Worm (Caenorhabditis elegans): Measurements from ENCODE around the gene srx-54.

The srx-54 gene

DNA sequence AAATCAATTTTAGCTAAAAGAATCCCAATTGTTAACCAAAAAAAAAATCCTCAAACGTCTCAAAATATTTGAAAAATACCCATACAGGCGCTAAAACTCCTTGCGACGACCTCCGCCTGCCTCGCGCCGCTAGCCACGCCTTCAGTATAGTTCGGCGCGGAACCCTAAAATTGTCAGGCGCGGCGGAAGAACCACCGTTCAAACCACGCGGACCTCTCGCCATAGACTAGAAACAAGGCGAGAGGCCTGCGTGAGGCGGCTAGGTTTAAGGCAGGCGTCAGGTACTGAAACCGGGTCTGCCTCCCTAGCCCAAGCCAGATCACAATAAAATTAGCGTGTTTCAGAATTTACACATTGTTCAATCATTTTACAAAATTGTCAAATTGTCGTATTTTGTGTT lies 17.4 kb downstream of the srx-54 start:
- TF ChIP-seq nhr-11 (tag; optimal IDR thresholded peaks at IDR 0.05) (no peak), nhr-43 (tag; optimal IDR thresholded peaks at IDR 0.05; ENCODE audit: poor library complexity, severe bottlenecking) (no peak), ceh-28 (tag; optimal IDR thresholded peaks at IDR 0.05) (no peak), nhr-76 (tag; optimal IDR thresholded peaks at IDR 0.05) (no peak), mdl-1 (tag; optimal IDR thresholded peaks at IDR 0.05) (no peak), fkh-10 (GFP tag; optimal IDR thresholded peaks at IDR 0.05) (no peak), sea-2 (GFP tag; optimal IDR thresholded peaks at IDR 0.05) (no peak), mml-1 (tag; optimal IDR thresholded peaks at IDR 0.05) (no peak), unc-62 (GFP tag; optimal IDR thresholded peaks at IDR 0.05) (no peak), eor-1 (tag; optimal IDR thresholded peaks at IDR 0.05) (no peak), fkh-2 (tag; optimal IDR thresholded peaks at IDR 0.05) (no peak), egl-5 (tag; optimal IDR thresholded peaks at IDR 0.05) (no peak), unc-39 (tag; optimal IDR thresholded peaks at IDR 0.05) (no peak), elt-3 (tag; optimal IDR thresholded peaks at IDR 0.05) (no peak), elt-1 (tag; optimal IDR thresholded peaks at IDR 0.05) (no peak), nfya-1 (tag; optimal IDR thresholded peaks at IDR 0.05; ENCODE audit: insufficient read depth) (no peak), ztf-11 (tag; optimal IDR thresholded peaks at IDR 0.05) (no peak), daf-12 (tag; optimal IDR thresholded peaks at IDR 0.05) (no peak), ceh-82 (tag; optimal IDR thresholded peaks at IDR 0.05) (no peak)

DNA sequence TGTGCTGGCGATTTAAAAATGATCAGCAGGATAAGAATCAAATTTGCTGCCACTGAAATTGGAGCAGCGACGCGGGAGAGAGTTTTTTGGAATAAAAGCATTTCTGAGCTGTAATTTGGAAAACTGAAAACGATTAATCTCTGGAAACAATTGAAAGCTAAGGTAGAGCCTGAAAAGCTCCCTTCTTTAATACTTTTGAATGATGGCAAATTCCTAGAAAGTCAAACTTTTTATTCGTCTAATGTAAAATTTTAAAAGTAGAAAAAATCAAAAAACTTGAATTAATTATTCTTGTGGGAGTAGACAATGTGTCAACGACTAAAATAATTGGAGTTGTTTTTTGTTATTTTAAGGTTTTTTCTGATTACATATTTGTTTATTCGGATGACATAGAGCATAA lies 25.2 kb downstream of the srx-54 start, which contains the start of gene str-217:
Gene str-217, minus strand, starts transcription at position 101 of the 400 bp plus-strand sequence.
- TF ChIP-seq nhr-67 (tag; optimal IDR thresholded peaks at IDR 0.05) (no peak), ama-1 (optimal IDR thresholded peaks at IDR 0.05) (no peak), ztf-11 (tag; optimal IDR thresholded peaks at IDR 0.05) (no peak), lsy-12 (tag; optimal IDR thresholded peaks at IDR 0.05) (no peak), nhr-77 (tag; optimal IDR thresholded peaks at IDR 0.05) (no peak), nhr-237 (tag; optimal IDR thresholded peaks at IDR 0.05) (no peak), skn-1 (tag; optimal IDR thresholded peaks at IDR 0.05) (no peak), daf-12 (tag; optimal IDR thresholded peaks at IDR 0.05) (no peak), mml-1 (tag; optimal IDR thresholded peaks at IDR 0.05) (no peak), jun-1 (tag; optimal IDR thresholded peaks at IDR 0.05) (no peak), nhr-25 (tag; optimal IDR thresholded peaks at IDR 0.05) (no peak), nhr-12 (tag; optimal IDR thresholded peaks at IDR 0.05) (no peak), egl-27 (tag; optimal IDR thresholded peaks at IDR 0.05) (no peak), mdl-1 (tag; optimal IDR thresholded peaks at IDR 0.05) (no peak)

DNA sequence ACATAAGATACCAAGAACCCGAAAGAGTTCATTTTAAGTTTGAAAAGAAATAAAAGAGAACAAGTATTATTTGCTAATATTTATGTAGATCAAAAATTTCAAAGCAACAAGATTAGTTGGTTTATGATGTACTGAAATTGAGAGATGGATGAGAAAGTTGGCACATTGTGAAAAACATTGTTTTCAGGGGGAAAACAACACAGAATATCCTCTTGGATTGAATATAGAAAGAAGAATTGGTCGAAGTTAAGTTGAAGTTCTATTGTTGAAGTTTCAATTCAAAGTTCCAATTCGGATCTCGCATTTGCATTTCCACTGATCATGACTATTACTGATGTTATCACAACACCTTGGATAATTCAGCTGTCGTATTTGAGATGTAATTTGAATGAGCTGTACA lies 25.6 kb downstream of the srx-54 start:
- no peak for TF ChIP-seq lin-39 (tag; optimal IDR thresholded peaks at IDR 0.05)

DNA sequence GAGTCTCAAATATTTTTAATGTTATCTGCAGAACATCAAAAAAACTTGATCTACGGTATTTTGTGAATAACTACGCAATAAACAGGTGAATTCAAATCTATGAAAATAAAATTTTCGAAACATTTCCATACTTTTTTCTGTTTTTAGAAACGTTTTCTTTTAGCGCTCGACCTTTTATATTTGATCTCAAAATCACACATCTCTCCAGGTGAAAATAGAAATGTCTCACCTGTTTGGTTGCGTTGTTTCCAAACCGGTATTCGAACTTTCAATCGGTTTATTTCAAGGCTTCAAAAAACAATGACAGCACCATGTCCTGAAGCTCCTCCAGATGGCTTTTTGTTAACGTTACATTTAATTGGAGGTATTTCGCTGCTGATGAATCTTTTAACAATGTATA lies 26.1 kb downstream of the srx-54 start, which contains the start of gene sri-9:
Gene sri-9, plus strand, starts transcription at position 301 of the 400 bp plus-strand sequence.
- no peak for TF ChIP-seq pqm-1 (tag; optimal IDR thresholded peaks at IDR 0.05)
- no peak for TF ChIP-seq ztf-11 (tag; optimal IDR thresholded peaks at IDR 0.05)
- no peak for TF ChIP-seq daf-12 (tag; optimal IDR thresholded peaks at IDR 0.05)
- TF ChIP-seq zag-1 (tag; optimal IDR thresholded peaks at IDR 0.05): no peak
- TF ChIP-seq unc-62 (GFP tag; optimal IDR thresholded peaks at IDR 0.05): no peak
- no peak for TF ChIP-seq ztf-4 (tag; optimal IDR thresholded peaks at IDR 0.05)
- no peak for TF ChIP-seq sea-2 (GFP tag; optimal IDR thresholded peaks at IDR 0.05)
- no peak for TF ChIP-seq ZK546.5 (tag; optimal IDR thresholded peaks at IDR 0.05)
- TF ChIP-seq lsy-12 (tag; optimal IDR thresholded peaks at IDR 0.05): no peak
- no peak for TF ChIP-seq elt-2 (tag; optimal IDR thresholded peaks at IDR 0.05)
- no peak for TF ChIP-seq mdl-1 (tag; optimal IDR thresholded peaks at IDR 0.05)
- TF ChIP-seq egl-27 (tag; optimal IDR thresholded peaks at IDR 0.05): no peak
- no peak for TF ChIP-seq nhr-67 (tag; optimal IDR thresholded peaks at IDR 0.05)
- TF ChIP-seq nhr-237 (tag; optimal IDR thresholded peaks at IDR 0.05): no peak

DNA sequence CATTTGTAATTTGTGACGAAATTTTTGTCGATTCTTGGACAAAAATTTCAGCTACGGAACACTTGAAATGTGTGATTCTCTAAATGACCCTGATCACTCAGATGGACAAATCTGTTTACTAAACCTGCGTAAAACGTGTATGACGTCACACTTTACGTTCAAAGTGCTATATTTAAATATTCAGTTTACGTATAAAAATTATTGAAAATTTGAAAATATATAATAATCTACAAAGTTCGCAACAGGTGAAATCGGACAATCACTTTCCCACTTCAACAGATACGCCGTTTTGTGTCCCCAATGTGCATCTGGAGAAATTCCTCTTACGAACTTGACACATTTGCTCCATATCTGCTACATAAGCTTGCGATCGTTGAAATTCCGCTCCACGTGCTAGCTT lies 30.2 kb downstream of the srx-54 start, which contains the start of gene srh-131:
Gene srh-131, plus strand, starts transcription at position 301 of the 400 bp plus-strand sequence.
- TF ChIP-seq lsy-12 (tag; optimal IDR thresholded peaks at IDR 0.05) (no peak), ceh-16 (tag; optimal IDR thresholded peaks at IDR 0.05) (no peak), daf-12 (tag; optimal IDR thresholded peaks at IDR 0.05) (no peak), R02D3.7 (tag; optimal IDR thresholded peaks at IDR 0.05) (no peak), sea-2 (GFP tag; optimal IDR thresholded peaks at IDR 0.05) (no peak), nhr-67 (tag; optimal IDR thresholded peaks at IDR 0.05) (no peak), fkh-10 (GFP tag; optimal IDR thresholded peaks at IDR 0.05) (no peak), skn-1 (tag; optimal IDR thresholded peaks at IDR 0.05) (no peak), mdl-1 (tag; optimal IDR thresholded peaks at IDR 0.05) (no peak), nhr-23 (tag; optimal IDR thresholded peaks at IDR 0.05) (no peak), nhr-28 (tag; optimal IDR thresholded peaks at IDR 0.05) (no peak), nfya-1 (tag; optimal IDR thresholded peaks at IDR 0.05; ENCODE audit: insufficient read depth) (no peak), unc-39 (tag; optimal IDR thresholded peaks at IDR 0.05) (no peak), lin-39 (tag; optimal IDR thresholded peaks at IDR 0.05) (no peak), elt-1 (tag; optimal IDR thresholded peaks at IDR 0.05) (no peak), aly-2 (tag; optimal IDR thresholded peaks at IDR 0.05) (no peak), nhr-77 (tag; optimal IDR thresholded peaks at IDR 0.05) (no peak), nhr-237 (tag; optimal IDR thresholded peaks at IDR 0.05) (no peak), ztf-11 (tag; optimal IDR thresholded peaks at IDR 0.05) (no peak)

All from whole organism, L3 larva.